Worm (Caenorhabditis elegans) whole organism, young adult: ENCODE data around the gene grl-31.

Experiments
- F10E7.11 ChIP-seq: sonication (generic microtip); optimal IDR thresholded peaks from 2 replicates; lab custom pipeline; 2017; ENCODE audit warnings: mild to moderate bottlenecking, missing genetic modification characterization, moderate library complexity, missing compliant biosample characterization
- F33H1.4 ChIP-seq: fragments of 200-800 bp; sonication (Bioruptor generic); IDR thresholded peaks from 2 replicates; pipeline ENCODE4 v1.3.6; 2022; ENCODE audit warnings: missing genetic modification reagents, missing genetic modification characterization, missing compliant biosample characterization
- F49E8.2 ChIP-seq: sonication (generic microtip); optimal IDR thresholded peaks from 3 replicates; lab custom pipeline; 2017; ENCODE audit warnings: missing genetic modification characterization, mild to moderate bottlenecking, missing compliant biosample characterization, antibody characterized with exemption, moderate library complexity; ENCODE audit not compliant: insufficient read depth
- F52B5.7 ChIP-seq: sonication (generic microtip); optimal IDR thresholded peaks from 2 replicates; lab custom pipeline; 2016; ENCODE audit warnings: mild to moderate bottlenecking, missing genetic modification characterization, missing compliant biosample characterization
- F57C9.4 ChIP-seq: sonication (generic microtip); optimal IDR thresholded peaks from 2 replicates; lab custom pipeline; 2017; ENCODE audit warnings: mild to moderate bottlenecking, missing genetic modification characterization, missing compliant biosample characterization
- K11D2.4 ChIP-seq: fragments of 200-800 bp; sonication (Bioruptor generic); IDR thresholded peaks from 2 replicates; pipeline ENCODE4 v1.3.6; 2022; ENCODE audit warnings: missing genetic modification reagents, missing genetic modification characterization, missing compliant biosample characterization
- Y53F4B.3 ChIP-seq: fragments of 200-800 bp; sonication (Bioruptor generic); IDR thresholded peaks from 2 replicates; pipeline ENCODE4 v1.3.6; 2022; ENCODE audit warnings: missing genetic modification reagents, missing genetic modification characterization, missing compliant biosample characterization
- Y56A3A.18 ChIP-seq: fragments of 200-800 bp; sonication (Bioruptor generic); IDR thresholded peaks from 2 replicates; pipeline ENCODE4 v1.3.6; 2022; ENCODE audit warnings: missing genetic modification reagents, missing genetic modification characterization, missing compliant biosample characterization
- Y67H2A.10 ChIP-seq: fragments of 200-800 bp; sonication (Bioruptor generic); conservative IDR thresholded peaks from 2 replicates; pipeline ENCODE4 v1.3.6; 2022; ENCODE audit warnings: missing genetic modification reagents, missing genetic modification characterization, missing compliant biosample characterization
- Y79H2A.3 ChIP-seq: fragments of 200-800 bp; sonication (Bioruptor generic); conservative IDR thresholded peaks from 2 replicates; pipeline ENCODE4 v1.3.6; 2022; ENCODE audit warnings: missing genetic modification reagents, missing genetic modification characterization, missing compliant biosample characterization
- ZK185.1 ChIP-seq: sonication (generic microtip); optimal IDR thresholded peaks from 2 replicates; lab custom pipeline; 2016; ENCODE audit warnings: mild to moderate bottlenecking, missing genetic modification characterization, missing compliant biosample characterization; ENCODE audit not compliant: poor library complexity, severe bottlenecking
- aptf-3 ChIP-seq: fragments of 200-800 bp; sonication (Bioruptor generic); IDR thresholded peaks from 2 replicates; pipeline ENCODE4 v1.3.6; 2022; ENCODE audit warnings: missing genetic modification characterization, missing compliant biosample characterization
- attf-3 ChIP-seq: fragments of 200-800 bp; sonication (Bioruptor generic); conservative IDR thresholded peaks from 2 replicates; pipeline ENCODE4 v1.3.6; 2022; ENCODE audit warnings: missing genetic modification reagents, missing genetic modification characterization, missing compliant biosample characterization
- attf-5 ChIP-seq: fragments of 200-800 bp; sonication (Bioruptor generic); optimal IDR thresholded peaks from 2 replicates; lab custom pipeline; 2018; ENCODE audit warnings: mild to moderate bottlenecking, missing genetic modification characterization, missing compliant biosample characterization
- attf-6 ChIP-seq: fragments of 200-800 bp; sonication (Bioruptor generic); IDR thresholded peaks from 2 replicates; pipeline ENCODE4 v1.3.6; 2022; ENCODE audit warnings: missing genetic modification reagents, missing genetic modification characterization, missing compliant biosample characterization
- ccch-3 ChIP-seq: fragments of 200-800 bp; sonication (Bioruptor generic); optimal IDR thresholded peaks from 2 replicates; lab custom pipeline; 2018; ENCODE audit warnings: mild to moderate bottlenecking, missing genetic modification characterization, missing compliant biosample characterization
- ceh-100 ChIP-seq: fragments of 200-800 bp; sonication (Bioruptor generic); IDR thresholded peaks from 2 replicates; pipeline ENCODE4 v1.3.6; 2022; ENCODE audit warnings: missing genetic modification reagents, missing genetic modification characterization, missing compliant biosample characterization
- ceh-58 ChIP-seq: fragments of 200-800 bp; sonication (Bioruptor generic); IDR thresholded peaks from 2 replicates; pipeline ENCODE4 v1.3.6; 2022; ENCODE audit warnings: missing genetic modification characterization, missing compliant biosample characterization
- ceh-91 ChIP-seq: fragments of 200-800 bp; sonication (Bioruptor generic); IDR thresholded peaks from 2 replicates; pipeline ENCODE4 v1.3.6; 2022; ENCODE audit warnings: missing genetic modification reagents, missing genetic modification characterization, missing compliant biosample characterization
- dox-1 ChIP-seq: fragments of 200-800 bp; sonication (Bioruptor generic); IDR thresholded peaks from 2 replicates; pipeline ENCODE4 v1.3.6; 2022; ENCODE audit warnings: missing genetic modification reagents, missing genetic modification characterization, missing compliant biosample characterization
- dpff-1 ChIP-seq: sonication (generic microtip); optimal IDR thresholded peaks from 2 replicates; lab custom pipeline; 2017; ENCODE audit warnings: mild to moderate bottlenecking, missing genetic modification characterization, missing compliant biosample characterization
- egl-44 ChIP-seq: fragments of 200-800 bp; sonication (Bioruptor generic); IDR thresholded peaks from 2 replicates; pipeline ENCODE4 v1.3.6; 2022; ENCODE audit warnings: missing genetic modification reagents, missing genetic modification characterization, missing compliant biosample characterization
- ekl-4 ChIP-seq: fragments of 200-800 bp; sonication (Bioruptor generic); IDR thresholded peaks from 2 replicates; pipeline ENCODE4 v1.3.6; 2022; ENCODE audit warnings: missing genetic modification reagents, missing genetic modification characterization, missing compliant biosample characterization
- ets-4 ChIP-seq: fragments of 200-800 bp; sonication (Bioruptor generic); optimal IDR thresholded peaks from 2 replicates; lab custom pipeline; 2018; ENCODE audit warnings: mild to moderate bottlenecking, missing genetic modification characterization, missing compliant biosample characterization
- him-1 ChIP-seq: sonication (generic microtip); optimal IDR thresholded peaks from 2 replicates; lab custom pipeline; 2016; ENCODE audit warnings: missing genotype, missing genetic modification reagents, missing genetic modification characterization, missing compliant biosample characterization
- hlh-12 ChIP-seq: sonication (generic microtip); optimal IDR thresholded peaks from 2 replicates; lab custom pipeline; 2016; ENCODE audit warnings: missing genetic modification characterization, missing compliant biosample characterization
- hsf-1 ChIP-seq: fragments of 200-800 bp; sonication (Bioruptor generic); IDR thresholded peaks from 2 replicates; pipeline ENCODE4 v1.3.6; 2022; ENCODE audit warnings: missing genetic modification reagents, missing genetic modification characterization, missing compliant biosample characterization
- let-526 ChIP-seq: fragments of 200-800 bp; sonication (Bioruptor generic); IDR thresholded peaks from 2 replicates; pipeline ENCODE4 v1.3.6; 2022; ENCODE audit warnings: missing genetic modification reagents, missing genetic modification characterization, missing compliant biosample characterization
- let-607 ChIP-seq, 2 experiments: fragments of 200-800 bp in 1 of 2; sonication (Bioruptor generic) in 1 of 2; sonication (generic microtip) in 1 of 2; optimal IDR thresholded peaks; 2 replicates each; lab custom pipeline; 2016 to 2018; ENCODE audit warnings: mild to moderate bottlenecking in 2 of 2, missing compliant biosample characterization in 2 of 2, missing genetic modification characterization in 2 of 2, moderate library complexity in 2 of 2, missing genotype in 1 of 2
- lin-26 ChIP-seq: fragments of 200-800 bp; sonication (Bioruptor generic); IDR thresholded peaks from 2 replicates; pipeline ENCODE4 v1.3.6; 2022; ENCODE audit warnings: missing genetic modification reagents, missing genetic modification characterization, missing compliant biosample characterization
- lin-54 ChIP-seq: fragments of 200-800 bp; sonication (Bioruptor generic); optimal IDR thresholded peaks from 2 replicates; lab custom pipeline; 2018; ENCODE audit warnings: mild to moderate bottlenecking, missing genetic modification characterization, missing compliant biosample characterization
- lir-1 ChIP-seq: fragments of 200-800 bp; sonication (Bioruptor generic); conservative IDR thresholded peaks from 2 replicates; pipeline ENCODE4 v1.3.6; 2022; ENCODE audit warnings: missing genetic modification reagents, missing genetic modification characterization, missing compliant biosample characterization
- madf-3 ChIP-seq: fragments of 200-800 bp; sonication (Bioruptor generic); IDR thresholded peaks from 2 replicates; pipeline ENCODE4 v1.3.6; 2022; ENCODE audit warnings: missing genetic modification reagents, missing genetic modification characterization, missing compliant biosample characterization
- mcd-1 ChIP-seq: fragments of 200-800 bp; sonication (Bioruptor generic); IDR thresholded peaks from 2 replicates; pipeline ENCODE4 v1.3.6; 2022; ENCODE audit warnings: missing genetic modification reagents, missing genetic modification characterization, missing compliant biosample characterization
- mes-4 ChIP-seq: sonication (generic microtip); optimal IDR thresholded peaks from 2 replicates; lab custom pipeline; 2016; ENCODE audit warnings: missing genotype, missing genetic modification characterization, missing compliant biosample characterization
- nfya-2 ChIP-seq: fragments of 200-800 bp; sonication (Bioruptor generic); IDR thresholded peaks from 2 replicates; pipeline ENCODE4 v1.3.6; 2022; ENCODE audit warnings: missing genetic modification reagents, missing genetic modification characterization, missing compliant biosample characterization
- nfyb-1 ChIP-seq: fragments of 200-800 bp; sonication (Bioruptor generic); IDR thresholded peaks from 2 replicates; pipeline ENCODE4 v1.3.6; 2022; ENCODE audit warnings: missing genetic modification reagents, missing genetic modification characterization, missing compliant biosample characterization
- nhr-80 ChIP-seq: sonication (generic microtip); optimal IDR thresholded peaks from 2 replicates; lab custom pipeline; 2016; ENCODE audit warnings: missing genetic modification characterization, missing compliant biosample characterization
- nhr-90 ChIP-seq: sonication (generic microtip); optimal IDR thresholded peaks from 2 replicates; lab custom pipeline; 2016; ENCODE audit warnings: missing genotype, mild to moderate bottlenecking, missing genetic modification characterization, missing compliant biosample characterization
- rcor-1 ChIP-seq: fragments of 200-800 bp; sonication (Bioruptor generic); IDR thresholded peaks from 2 replicates; pipeline ENCODE4 v1.3.6; 2022; ENCODE audit warnings: missing genetic modification reagents, missing genetic modification characterization, missing compliant biosample characterization
- rpc-1 ChIP-seq, 2 experiments: fragments of 150-350 bp in 1 of 2; sonication (generic microtip) in 1 of 2; optimal IDR thresholded peaks; 2 replicates each; lab custom pipeline; 2014 to 2018; ENCODE audit warnings: missing biosample characterization in 1 of 2, missing genetic modification characterization in 1 of 2, missing genetic modification reagents in 1 of 2, missing genotype in 1 of 2
- snpc-1.3 ChIP-seq: sonication (generic microtip); optimal IDR thresholded peaks from 2 replicates; lab custom pipeline; 2017; ENCODE audit warnings: missing genetic modification characterization, mild to moderate bottlenecking, missing compliant biosample characterization, antibody characterized with exemption, moderate library complexity, missing genotype, missing genetic modification reagents; ENCODE audit not compliant: insufficient read depth
- somi-1 ChIP-seq: fragments of 200-800 bp; sonication (Bioruptor generic); optimal IDR thresholded peaks from 2 replicates; lab custom pipeline; 2018; ENCODE audit warnings: mild to moderate bottlenecking, missing genetic modification characterization, missing compliant biosample characterization
- tbp1 ChIP-seq: fragments of 200-800 bp; sonication (Bioruptor generic); optimal IDR thresholded peaks from 2 replicates; lab custom pipeline; 2018; ENCODE audit warnings: mild to moderate bottlenecking, missing genetic modification characterization, missing compliant biosample characterization
- ztf-18 ChIP-seq: sonication (generic microtip); optimal IDR thresholded peaks from 2 replicates; lab custom pipeline; 2016; ENCODE audit warnings: missing genotype, mild to moderate bottlenecking, missing genetic modification characterization, missing compliant biosample characterization
- ztf-22 ChIP-seq: fragments of 200-800 bp; sonication (Bioruptor generic); optimal IDR thresholded peaks from 2 replicates; lab custom pipeline; 2018; ENCODE audit warnings: mild to moderate bottlenecking, missing genetic modification characterization, moderate library complexity, missing compliant biosample characterization
- ztf-25 ChIP-seq: fragments of 200-800 bp; sonication (Bioruptor generic); IDR thresholded peaks from 2 replicates; pipeline ENCODE4 v1.3.6; 2022; ENCODE audit warnings: missing genetic modification reagents, missing genetic modification characterization, missing compliant biosample characterization
- ztf-26 ChIP-seq: sonication (generic microtip); optimal IDR thresholded peaks from 2 replicates; lab custom pipeline; 2017; ENCODE audit warnings: missing genetic modification characterization, missing compliant biosample characterization

The grl-31 gene

ce11 chrV:3585011-3585410 is 27.4 kb upstream of the grl-31 start (continued):
- TF ChIP-seq ztf-26 (no peak), rpc-1 (optimal IDR thresholded peaks at IDR 0.05; lab: Kevin White, UChicago) (no peak), rpc-1 (tag; optimal IDR thresholded peaks at IDR 0.05; lab: Kevin White, UChicago) (peak; percentile 15), nfya-2 (GFP tag; lab: Robert Waterston, UW) (no peak), ekl-4 (GFP tag; lab: Robert Waterston, UW) (peak; percentile 79; the same call in 1 of the 2 replicates), dpff-1 (tag; lab: Kevin White, UChicago) (no peak), K11D2.4 (GFP tag; lab: Robert Waterston, UW) (no peak), Y53F4B.3 (no peak), ztf-25 (GFP tag; lab: Robert Waterston, UW) (peak; percentile 35; the same call in 1 of the 2 replicates), attf-6 (GFP tag; lab: Robert Waterston, UW) (0 out of 2 replicates have a peak, but pooled peaks have one; percentile 61), madf-3 (no peak), Y56A3A.18 (GFP tag; lab: Robert Waterston, UW) (no peak), ceh-91 (GFP tag; lab: Robert Waterston, UW) (no peak), ceh-100 (GFP tag; lab: Robert Waterston, UW) (peak; percentile 33; the same call in 1 of the 2 replicates), somi-1 (GFP tag; lab: Kevin White, UChicago) (no peak), dox-1 (no peak), nfyb-1 (GFP tag; lab: Robert Waterston, UW) (peak; percentile 71), hlh-12 (tag; lab: Kevin White, UChicago) (no peak), ccch-3 (GFP tag; lab: Kevin White, UChicago) (no peak), attf-3 (peak; percentile 19; the same call in 1 of the 2 replicates), tbp1 (GFP tag; lab: Kevin White, UChicago) (peak; percentile 47), him-1 (peak; percentile 73), snpc-1.3 (tag; lab: Kevin White, UChicago) (peak; percentile 85), nhr-90 (tag; lab: Kevin White, UChicago) (no peak), nhr-80 (tag; lab: Kevin White, UChicago) (no peak), F10E7.11 (tag; lab: Kevin White, UChicago) (no peak), lir-1 (no peak), attf-5 (GFP tag; lab: Kevin White, UChicago) (no peak), Y67H2A.10 (no peak), ets-4 (GFP tag; lab: Kevin White, UChicago) (no peak), ceh-58 (GFP tag; lab: Robert Waterston, UW) (no peak), F57C9.4 (tag; lab: Kevin White, UChicago) (no peak), lin-54 (GFP tag; lab: Kevin White, UChicago) (peak; percentile 54), hsf-1 (GFP tag; lab: Robert Waterston, UW) (peak; percentile 73), Y79H2A.3 (GFP tag; lab: Robert Waterston, UW) (peak; percentile 68), F52B5.7 (tag; lab: Kevin White, UChicago) (peak; percentile 9), egl-44 (no peak), F49E8.2 (peak; percentile 77), ztf-18 (tag; lab: Kevin White, UChicago) (peak; percentile 5), mes-4 (tag; lab: Kevin White, UChicago) (no peak), ZK185.1 (tag; lab: Kevin White, UChicago) (no peak), let-607 (tag; optimal IDR thresholded peaks at IDR 0.05; lab: Kevin White, UChicago) (peak in 1 of 2 experiments; percentile 7), rcor-1 (GFP tag; lab: Robert Waterston, UW) (peak; percentile 68), ztf-22 (GFP tag; lab: Kevin White, UChicago) (no peak), mcd-1 (GFP tag; lab: Robert Waterston, UW) (peak; percentile 29; the same call in 1 of the 2 replicates), lin-26 (no peak), let-526 (GFP tag; lab: Robert Waterston, UW) (no peak), F33H1.4 (GFP tag; lab: Robert Waterston, UW) (peak; percentile 54; the same call in 1 of the 2 replicates), aptf-3 (peak; percentile 81)
